Fruit fly (Drosophila melanogaster) whole organism, larva: ENCODE data around the gene CG8664.

Experiments
- noc ChIP-seq: fragments of 200-800 bp; sonication (Bioruptor generic); optimal IDR thresholded peaks from 3 replicates; lab custom pipeline; 2019; ENCODE audit warnings: missing biosample characterization, mild to moderate bottlenecking, missing genetic modification characterization, moderate library complexity

CG8664 gene

DNA sequence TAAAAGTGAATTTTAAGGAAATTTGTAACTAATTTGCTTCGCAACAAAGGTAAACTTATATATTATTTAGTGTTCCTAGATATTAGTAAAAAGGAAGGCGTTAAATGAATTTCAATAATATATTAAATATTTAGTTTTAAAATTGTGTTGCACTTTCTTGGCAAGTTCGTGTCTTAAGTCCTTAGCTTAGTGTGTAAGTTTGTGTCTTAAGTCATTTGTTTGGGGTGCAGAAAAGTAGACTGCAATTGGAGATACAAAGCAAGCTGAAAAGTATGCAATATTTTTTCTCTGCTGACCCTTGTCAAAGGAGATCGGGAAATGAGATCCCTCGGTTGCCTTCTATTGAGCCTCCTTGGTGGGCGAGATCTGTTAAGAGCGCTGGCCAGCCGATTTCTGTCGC lies 20.5 kb downstream of the CG8664 start:
- TF ChIP-seq noc (tag; lab: Kevin White, UChicago), result no peak

DNA sequence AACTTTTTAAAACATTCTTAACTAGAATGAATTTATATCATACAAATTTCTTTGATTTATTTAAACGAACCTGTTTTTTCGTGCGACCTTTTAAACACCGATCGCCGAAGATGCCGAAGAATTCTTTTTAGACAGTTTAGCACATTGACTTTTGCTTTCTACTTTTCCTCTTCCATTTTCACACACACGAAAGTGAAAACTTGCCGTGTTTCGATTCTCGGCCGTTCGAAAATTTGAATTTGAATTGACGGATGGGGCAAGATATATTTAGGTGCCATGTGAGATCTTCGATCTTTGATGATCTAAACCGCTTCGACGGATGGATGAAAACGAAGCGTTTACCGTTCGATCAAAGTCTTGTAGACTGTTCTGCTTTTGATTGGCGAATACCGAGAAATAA lies 26.8 kb downstream of the CG8664 start:
- no peak for TF ChIP-seq noc (tag; lab: Kevin White, UChicago)

- no peak for TF ChIP-seq noc (tag; lab: Kevin White, UChicago)
Measured at dm6 chrX:17254094-17254493, 28.4 kb downstream of the CG8664 start.

- no peak for TF ChIP-seq noc (tag; lab: Kevin White, UChicago)
Measured at dm6 chrX:17249326-17249725, 33.2 kb downstream of the CG8664 start, which contains the start of gene CG8675. TSS of gene CG8675 (minus strand) at chrX:17249502.

- no peak for TF ChIP-seq noc (tag; lab: Kevin White, UChicago)
Measured at dm6 chrX:17246916-17247315, 35.6 kb downstream of the CG8664 start, which contains the start of gene CG42854. TSS of gene CG42854 (minus strand) at chrX:17247016.

DNA sequence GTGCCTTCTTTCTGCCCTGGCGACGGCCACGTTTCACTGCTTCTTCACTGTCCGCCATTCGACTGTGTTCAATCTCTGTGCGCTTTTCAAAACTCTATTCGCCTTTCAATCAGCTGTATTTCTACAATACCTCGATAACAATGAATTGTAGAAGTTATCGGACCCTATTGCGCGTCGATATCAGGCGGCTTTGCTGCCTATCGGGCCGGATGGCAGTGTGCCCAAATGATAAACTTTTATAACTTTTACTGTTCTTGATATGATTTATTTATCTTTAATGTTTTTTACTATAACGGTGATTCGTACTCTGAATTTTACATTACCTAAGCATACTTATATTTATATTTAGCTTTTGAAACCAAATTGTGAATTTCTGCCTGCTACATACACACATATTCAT lies 37.7 kb downstream of the CG8664 start, which contains the start of gene CG8915:
Gene CG8915 (minus strand): TSS at position 148 of the 400 bp plus-strand sequence.
- no peak for TF ChIP-seq noc (tag; lab: Kevin White, UChicago)

- TF ChIP-seq noc (tag; lab: Kevin White, UChicago), result no peak
Measured at dm6 chrX:17237421-17237820, 45.1 kb downstream of the CG8664 start.

DNA sequence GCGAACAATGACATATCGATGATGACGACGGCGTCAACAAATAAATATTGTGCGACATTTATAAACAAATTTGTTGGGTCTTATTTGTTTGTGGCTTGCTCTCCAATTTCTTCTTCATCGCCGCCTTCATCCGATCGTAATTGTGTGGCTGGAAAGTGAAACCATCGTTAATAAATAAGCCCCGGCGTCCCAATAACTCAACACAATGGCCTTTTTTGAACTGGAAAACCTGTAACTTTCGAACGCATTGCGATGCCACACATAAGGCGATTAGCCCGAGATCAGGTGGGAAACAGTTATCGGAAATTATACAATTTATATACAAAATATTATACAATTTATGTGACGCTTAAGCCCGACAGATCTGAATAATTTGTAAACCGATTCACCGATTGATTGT lies 46.1 kb downstream of the CG8664 start:
- no peak for TF ChIP-seq noc (tag; lab: Kevin White, UChicago)

dm6 chrX:17232642-17233041 lies 49.9 kb downstream of the CG8664 start, which contains the start of gene f:
TSS of gene f (plus strand) at chrX:17232942.
- TF ChIP-seq noc (tag; lab: Kevin White, UChicago), result no peak

DNA sequence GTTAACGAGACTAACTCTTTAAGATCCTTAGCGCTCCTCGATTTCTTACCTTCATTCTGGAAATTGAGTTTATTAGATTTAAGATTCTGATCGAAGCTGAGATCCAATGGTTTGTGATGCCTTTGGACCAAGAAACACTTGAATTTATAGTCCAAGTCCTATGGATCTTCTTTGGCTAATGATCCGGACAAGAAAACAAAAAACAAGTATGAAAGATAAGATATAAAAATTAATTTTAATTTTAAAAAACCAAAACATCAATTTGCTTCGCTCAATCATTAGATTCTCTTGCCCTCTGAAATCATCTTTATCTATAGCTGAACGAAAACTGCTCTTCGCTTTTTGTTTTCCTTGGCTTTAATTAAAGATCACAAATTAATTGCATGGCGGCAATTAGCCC lies 51.6 kb downstream of the CG8664 start, which contains the start of gene CG10597:
Gene CG10597 (minus strand): TSS at position 101 of the 400 bp plus-strand sequence.
- no peak for TF ChIP-seq noc (tag; lab: Kevin White, UChicago)
